Fruit fly (Drosophila melanogaster): ENCODE data around the gene CG2162.

CG2162 gene

DNA sequence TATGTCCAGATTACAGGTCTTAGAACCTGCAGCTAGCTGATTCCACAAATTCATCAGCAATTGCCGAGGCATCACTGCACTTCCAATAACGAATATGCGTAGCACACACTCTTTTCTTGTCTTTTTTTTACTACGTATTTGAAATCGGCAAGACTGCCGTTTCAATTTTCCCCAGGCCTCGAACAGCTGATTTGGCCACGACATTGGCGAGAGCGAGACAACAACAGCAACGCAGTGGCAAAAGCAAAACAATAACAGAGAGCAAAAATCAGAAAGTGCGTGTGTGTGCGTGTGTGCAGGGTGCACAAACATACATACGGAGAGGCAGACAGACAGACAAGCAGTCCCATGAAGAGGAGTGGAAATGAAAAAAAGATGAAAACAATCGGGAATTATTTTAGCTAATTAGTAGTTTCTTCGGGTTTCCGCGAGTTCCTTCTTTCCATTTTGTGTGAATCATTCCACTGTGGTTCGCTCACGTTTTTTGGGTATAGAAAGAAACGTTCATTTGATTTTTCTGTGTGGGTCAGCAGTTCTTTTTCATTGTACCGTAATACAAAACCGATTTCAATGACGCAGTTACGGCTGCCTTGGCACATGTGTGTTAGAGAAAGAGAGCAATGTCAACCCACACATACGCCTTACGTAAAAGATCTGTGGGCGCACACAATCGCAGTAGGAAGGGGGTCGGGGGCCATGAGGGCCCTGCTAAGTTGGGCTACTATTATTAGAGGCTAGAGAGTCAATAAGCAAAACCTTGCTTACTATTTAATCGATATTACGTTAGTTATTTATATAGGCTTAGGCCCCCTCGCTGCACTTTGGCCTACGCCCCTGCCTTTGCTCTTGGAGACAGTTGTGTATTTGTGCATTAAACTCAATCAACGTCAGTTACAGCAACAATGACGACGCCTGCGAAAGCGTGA is 25.3 kb downstream of the CG2162 start (continued):
- peak; percentile 99 for TF ChIP-seq CG10209 (GFP tag; optimal IDR thresholded peaks at IDR 0.05)
- no peak for TF ChIP-seq HLHmδ (GFP tag; optimal IDR thresholded peaks at IDR 0.05)
- peak; percentile 99 for TF ChIP-seq ara (GFP tag; IDR thresholded peaks at IDR 0.05)
- peak in 1 of 2 experiments; percentile 94 for TF ChIP-seq Eip74EF (GFP tag; optimal IDR thresholded peaks at IDR 0.05)
- peak; percentile 85 for TF ChIP-seq run (tag; optimal IDR thresholded peaks at IDR 0.05)
- peak; percentile 66 for TF ChIP-seq MESR4 (GFP tag; optimal IDR thresholded peaks at IDR 0.05)
- peak; percentile 97 for TF ChIP-seq CG31224 (GFP tag; IDR thresholded peaks at IDR 0.05)
- no peak for TF ChIP-seq CG6791 (GFP tag; IDR thresholded peaks at IDR 0.05; ENCODE audit: partially characterized antibody)
- TF ChIP-seq Scr (GFP tag; IDR thresholded peaks at IDR 0.05; ENCODE audit: partially characterized antibody) = no peak; the same call in 1 of the 2 replicates
- TF ChIP-seq maf-S (GFP tag; optimal IDR thresholded peaks at IDR 0.05) = peak; percentile 99

- peak; percentile 54; the same call in 1 of the 2 replicates for TF ChIP-seq CG10321 (GFP tag; IDR thresholded peaks at IDR 0.05)
These were observed 26.1 kb downstream of the CG2162 start for dm6 chr3L:3061069-3061468.

DNA sequence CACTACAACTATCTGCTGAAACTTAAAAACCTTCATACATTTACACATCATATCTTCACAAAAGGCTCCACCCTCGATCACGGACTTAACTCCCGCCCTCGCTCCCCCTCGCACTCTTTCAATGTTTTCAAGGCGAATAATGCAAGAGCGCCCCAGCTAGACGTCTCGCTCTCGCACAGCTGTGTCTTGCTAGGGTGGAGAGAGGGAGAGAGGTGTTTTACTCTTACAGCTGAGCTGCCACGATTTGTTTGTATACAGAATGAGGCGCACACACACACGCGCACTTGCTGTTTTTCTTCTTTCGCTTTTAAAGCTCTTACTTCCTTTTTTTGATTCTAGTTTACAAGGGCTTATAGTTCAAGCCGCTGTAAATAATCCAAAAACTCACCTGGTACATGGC is 34.8 kb downstream of the CG2162 start:
- peak; percentile 88 for TF ChIP-seq pros (GFP tag; optimal IDR thresholded peaks at IDR 0.05)
- peak; percentile 95 for TF ChIP-seq CG10321 (GFP tag; IDR thresholded peaks at IDR 0.05)
- TF ChIP-seq CG1832 (GFP tag; optimal IDR thresholded peaks at IDR 0.05) = peak; percentile 89
- peak; percentile 27; the same call in 1 of the 2 replicates for TF ChIP-seq CG32767 (GFP tag; IDR thresholded peaks at IDR 0.05)
- TF ChIP-seq ftz-f1 (GFP tag; optimal IDR thresholded peaks at IDR 0.05) = peak; percentile 83
- no peak for TF ChIP-seq Rfx (GFP tag; IDR thresholded peaks at IDR 0.05)
- TF ChIP-seq chinmo (GFP tag; IDR thresholded peaks at IDR 0.05; ENCODE audit: partially characterized antibody) = peak; percentile 95; the same call in 3 of the 4 replicates
- no peak for TF ChIP-seq CG8290 (GFP tag; optimal IDR thresholded peaks at IDR 0.05)
- peak in 1 of 2 experiments; percentile 17 for TF ChIP-seq CG8290 (tag; optimal IDR thresholded peaks at IDR 0.05)
- no peak for TF ChIP-seq CG16863 (GFP tag; optimal IDR thresholded peaks at IDR 0.05)
- TF ChIP-seq Trl (optimal IDR thresholded peaks at IDR 0.05) = peak; percentile 54 to 61
- no peak for TF ChIP-seq Trl (GFP tag; optimal IDR thresholded peaks at IDR 0.05)
- 0 out of 2 replicates have a peak, but pooled peaks have one; percentile 12 for TF ChIP-seq hbn (GFP tag; IDR thresholded peaks at IDR 0.05; ENCODE audit: partially characterized antibody)
- TF ChIP-seq ewg (GFP tag; optimal IDR thresholded peaks at IDR 0.05) = peak; percentile 57
- TF ChIP-seq ind (GFP tag; optimal IDR thresholded peaks at IDR 0.05) = no peak
- peak; percentile 50; the same call in 1 of the 3 replicates for TF ChIP-seq CG34422 (GFP tag; IDR thresholded peaks at IDR 0.05)
- TF ChIP-seq crp (GFP tag; optimal IDR thresholded peaks at IDR 0.05) = peak in 1 of 2 experiments; percentile 76
- no peak for TF ChIP-seq pzg (GFP tag; optimal IDR thresholded peaks at IDR 0.05)
- TF ChIP-seq cg (GFP tag; optimal IDR thresholded peaks at IDR 0.05) = peak; percentile 49
- TF ChIP-seq Nf-YC (tag; optimal IDR thresholded peaks at IDR 0.05) = peak; percentile 54
- TF ChIP-seq lbe (GFP tag; optimal IDR thresholded peaks at IDR 0.05) = no peak
- peak; percentile 30 for TF ChIP-seq chn (GFP tag; optimal IDR thresholded peaks at IDR 0.05)
- TF ChIP-seq pan (optimal IDR thresholded peaks at IDR 0.05) = no peak
- peak in 1 of 2 experiments; percentile 9 for TF ChIP-seq pan (GFP tag; optimal IDR thresholded peaks at IDR 0.05 in 1 of 2, IDR thresholded peaks at IDR 0.05 in 1 of 2)
- TF ChIP-seq CG9876 (GFP tag; optimal IDR thresholded peaks at IDR 0.05) = no peak
- TF ChIP-seq Nf-YB (GFP tag; optimal IDR thresholded peaks at IDR 0.05) = peak; percentile 21
- TF ChIP-seq crol (GFP tag; IDR thresholded peaks at IDR 0.05) = peak; percentile 92
- TF ChIP-seq Med (GFP tag) = peak; percentile 35
